Fruit fly (Drosophila melanogaster) whole organism, pupa: Measurements from ENCODE around the gene CG34330.

Experiments used
- CG10348 ChIP-seq: fragments of 200-800 bp; sonication (Bioruptor generic); IDR thresholded peaks from 2 replicates; pipeline ENCODE4 v1.3.6; 2022; ENCODE audit warnings: missing biosample characterization, missing genetic modification characterization
- CG12605 ChIP-seq: fragments of 200-800 bp; sonication (Bioruptor generic); IDR thresholded peaks from 2 replicates; pipeline ENCODE4 v1.3.6; 2022; ENCODE audit warnings: missing biosample characterization, missing genetic modification characterization
- CG13204 ChIP-seq: fragments of 200-800 bp; sonication (Bioruptor generic); optimal IDR thresholded peaks from 2 replicates; lab custom pipeline; 2018; ENCODE audit warnings: missing biosample characterization, mild to moderate bottlenecking, missing genetic modification characterization, moderate library complexity
- CG14655 ChIP-seq: fragments of 200-800 bp; sonication (Bioruptor generic); optimal IDR thresholded peaks from 3 replicates; lab custom pipeline; 2017; ENCODE audit warnings: mild to moderate bottlenecking, missing biosample characterization, missing genetic modification reagents, missing genetic modification characterization
- CG15710 ChIP-seq: fragments of 200-800 bp; sonication (Bioruptor generic); optimal IDR thresholded peaks from 2 replicates; lab custom pipeline; 2018; ENCODE audit warnings: missing biosample characterization, mild to moderate bottlenecking, missing genetic modification characterization, moderate library complexity
- CG17806 ChIP-seq: fragments of 200-800 bp; sonication (Bioruptor generic); optimal IDR thresholded peaks from 2 replicates; lab custom pipeline; 2018; ENCODE audit warnings: missing biosample characterization, mild to moderate bottlenecking, missing genetic modification characterization, moderate library complexity
- CG32121 ChIP-seq: fragments of 200-800 bp; sonication (Bioruptor generic); IDR thresholded peaks from 2 replicates; pipeline ENCODE4 v1.3.6; 2022; ENCODE audit warnings: missing biosample characterization, missing genetic modification characterization
- CG34367 ChIP-seq: fragments of 200-800 bp; sonication (Bioruptor generic); optimal IDR thresholded peaks from 2 replicates; lab custom pipeline; 2018; ENCODE audit warnings: missing biosample characterization, mild to moderate bottlenecking, missing genetic modification characterization
- CG4496 ChIP-seq: fragments of 200-800 bp; sonication (Bioruptor generic); IDR thresholded peaks from 3 replicates; pipeline ENCODE4 v1.3.6; 2022; ENCODE audit warnings: missing biosample characterization, missing genetic modification characterization
- CG8159 ChIP-seq: fragments of 200-800 bp; sonication (Bioruptor generic); optimal IDR thresholded peaks from 3 replicates; lab custom pipeline; 2018; ENCODE audit warnings: missing biosample characterization, mild to moderate bottlenecking, missing genetic modification characterization, moderate library complexity
- CG8301 ChIP-seq: fragments of 200-800 bp; sonication (Bioruptor generic); optimal IDR thresholded peaks from 2 replicates; lab custom pipeline; 2018; ENCODE audit warnings: missing biosample characterization, mild to moderate bottlenecking, missing genetic modification characterization
- CG9948 ChIP-seq: fragments of 200-800 bp; sonication (Bioruptor generic); optimal IDR thresholded peaks from 2 replicates; lab custom pipeline; 2018; ENCODE audit warnings: missing biosample characterization, mild to moderate bottlenecking, missing genetic modification characterization, moderate library complexity
- D1 ChIP-seq: fragments of 200-800 bp; sonication (Bioruptor generic); optimal IDR thresholded peaks from 2 replicates; lab custom pipeline; 2018; ENCODE audit warnings: missing biosample characterization, mild to moderate bottlenecking, missing genetic modification characterization, moderate library complexity
- EcR ChIP-seq: fragments of 200-800 bp; sonication (Bioruptor generic); optimal IDR thresholded peaks from 3 replicates; lab custom pipeline; 2019; ENCODE audit warnings: missing biosample characterization, missing genetic modification characterization, mild to moderate bottlenecking, moderate library complexity, missing genetic modification reagents
- Ets98B ChIP-seq: fragments of 200-800 bp; sonication (Bioruptor generic); IDR thresholded peaks from 2 replicates; pipeline ENCODE4 v1.3.6; 2022; ENCODE audit warnings: missing biosample characterization, missing genetic modification characterization
- Pif1A ChIP-seq: fragments of 200-800 bp; sonication (Bioruptor generic); optimal IDR thresholded peaks from 3 replicates; lab custom pipeline; 2016; ENCODE audit warnings: missing biosample characterization, missing genetic modification characterization
- Pif1B ChIP-seq: fragments of 200-800 bp; sonication (Bioruptor generic); optimal IDR thresholded peaks from 3 replicates; lab custom pipeline; 2016; ENCODE audit warnings: missing biosample characterization, missing genetic modification characterization
- Snoo ChIP-seq: fragments of 200-800 bp; sonication (Bioruptor generic); optimal IDR thresholded peaks from 3 replicates; lab custom pipeline; 2017; ENCODE audit warnings: missing biosample characterization, mild to moderate bottlenecking, missing genetic modification characterization, inconsistent platforms
- fd96Ca ChIP-seq: fragments of 200-800 bp; sonication (Bioruptor generic); IDR thresholded peaks from 3 replicates; pipeline ENCODE4 v1.3.6; 2022; ENCODE audit warnings: missing biosample characterization, missing genetic modification characterization
- gl ChIP-seq: fragments of 200-800 bp; sonication (Bioruptor generic); optimal IDR thresholded peaks from 2 replicates; lab custom pipeline; 2018; ENCODE audit warnings: missing biosample characterization, mild to moderate bottlenecking, missing genetic modification characterization
- rn ChIP-seq: fragments of 200-800 bp; sonication (Bioruptor generic); IDR thresholded peaks from 2 replicates; pipeline ENCODE4 v1.3.6; 2022; ENCODE audit warnings: missing biosample characterization, missing genetic modification characterization

CG34330 gene

dm6 chrX:19068873-19069272 is at the start of gene CG34330:
Gene CG34330 (minus strand): TSS chrX:19068973.
- TF ChIP-seq Ets98B (GFP tag; lab: Robert Waterston, UW) (no peak), EcR (GFP tag; lab: Kevin White, UChicago) (no peak)

dm6 chrX:19106842-19107557 is 38.2 kb upstream of the CG34330 start:
- TF ChIP-seq Pif1A (peak; percentile 9), CG14655 (GFP tag; lab: Kevin White, UChicago) (peak; percentile 70), CG10348 (GFP tag; lab: Robert Waterston, UW) (no peak), D1 (tag; lab: Kevin White, UChicago) (no peak), rn (peak; percentile 9; the same call in 1 of the 2 replicates), EcR (GFP tag; lab: Kevin White, UChicago) (no peak), CG17806 (tag; lab: Kevin White, UChicago) (no peak), gl (tag; lab: Kevin White, UChicago) (no peak), CG34367 (tag; lab: Kevin White, UChicago) (peak; percentile 15), CG8301 (tag; lab: Kevin White, UChicago) (peak; percentile 65), CG32121 (GFP tag; lab: Robert Waterston, UW) (no peak), CG15710 (tag; lab: Kevin White, UChicago) (peak; percentile 30), CG13204 (GFP tag; lab: Kevin White, UChicago) (no peak), CG12605 (no peak), CG9948 (tag; lab: Kevin White, UChicago) (peak; percentile 41), CG4496 (GFP tag; lab: Robert Waterston, UW) (no peak), Snoo (tag; lab: Kevin White, UChicago) (no peak), fd96Ca (GFP tag; lab: Robert Waterston, UW) (peak; percentile 50; the same call in 1 of the 3 replicates), CG8159 (peak; percentile 41), Pif1B (GFP tag; lab: Kevin White, UChicago) (no peak), Ets98B (GFP tag; lab: Robert Waterston, UW) (no peak)

dm6 chrX:19096179-19096578 is 27.4 kb upstream of the CG34330 start:
- TF ChIP-seq gl (tag; lab: Kevin White, UChicago) (no peak), EcR (GFP tag; lab: Kevin White, UChicago) (no peak), Snoo (tag; lab: Kevin White, UChicago) (no peak), Pif1A (no peak)
- TF ChIP-seq, all 21 proteins: peak for 0

- TF ChIP-seq Pif1A = no peak
- TF ChIP-seq CG4496 (GFP tag; lab: Robert Waterston, UW) = no peak
- no peak for TF ChIP-seq CG14655 (GFP tag; lab: Kevin White, UChicago)
- no peak for TF ChIP-seq Snoo (tag; lab: Kevin White, UChicago)
- TF ChIP-seq CG34367 (tag; lab: Kevin White, UChicago) = no peak
- TF ChIP-seq EcR (GFP tag; lab: Kevin White, UChicago) = no peak
- no peak for TF ChIP-seq rn
- no peak for TF ChIP-seq CG12605
- TF ChIP-seq CG8159 = no peak
- TF ChIP-seq CG17806 (tag; lab: Kevin White, UChicago) = no peak
- TF ChIP-seq, all 21 proteins: peak for 0
These were observed 14.4 kb upstream of the CG34330 start, which contains the start of gene CG7423 for dm6 chrX:19083190-19083589. Gene CG7423 (minus strand): TSS chrX:19083290.

- TF ChIP-seq CG9948 (tag; lab: Kevin White, UChicago) = no peak
- no peak for TF ChIP-seq CG32121 (GFP tag; lab: Robert Waterston, UW)
- no peak for TF ChIP-seq CG13204 (GFP tag; lab: Kevin White, UChicago)
- no peak for TF ChIP-seq rn
- TF ChIP-seq fd96Ca (GFP tag; lab: Robert Waterston, UW) = no peak
- no peak for TF ChIP-seq Snoo (tag; lab: Kevin White, UChicago)
- TF ChIP-seq CG8159 = no peak
- TF ChIP-seq Ets98B (GFP tag; lab: Robert Waterston, UW) = no peak
- no peak for TF ChIP-seq CG8301 (tag; lab: Kevin White, UChicago)
- no peak for TF ChIP-seq EcR (GFP tag; lab: Kevin White, UChicago)
- no peak for TF ChIP-seq CG34367 (tag; lab: Kevin White, UChicago)
- no peak for TF ChIP-seq Pif1B (GFP tag; lab: Kevin White, UChicago)
- no peak for TF ChIP-seq Pif1A
- no peak for TF ChIP-seq CG12605
- TF ChIP-seq CG10348 (GFP tag; lab: Robert Waterston, UW) = no peak
- no peak for TF ChIP-seq D1 (tag; lab: Kevin White, UChicago)
- TF ChIP-seq, all 21 proteins: peak for 0
These were observed 12.6 kb upstream of the CG34330 start, which contains the start of gene CG14191 for dm6 chrX:19081365-19081764. Gene CG14191 (plus strand): TSS chrX:19081665.

DNA sequence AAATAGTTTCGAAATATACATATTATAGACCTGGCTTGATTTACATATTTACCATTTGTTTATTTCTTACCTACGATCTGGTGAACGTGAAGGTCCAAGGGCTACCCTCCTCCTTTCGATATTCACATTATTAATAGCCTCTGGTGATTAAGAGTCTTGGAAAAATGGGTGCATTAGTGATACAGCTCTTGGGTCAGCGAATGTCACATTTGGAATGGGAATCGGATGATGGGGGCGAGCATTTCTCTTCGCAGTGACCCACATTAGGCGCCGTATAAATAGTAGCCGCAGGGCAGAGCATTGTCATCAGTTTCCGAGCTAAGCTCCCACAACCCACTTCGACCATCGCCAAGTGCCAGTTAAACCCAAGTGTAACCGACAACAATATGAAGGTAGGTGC is 8.6 kb upstream of the CG34330 start, which contains the start of gene CG7406:
Gene CG7406, plus strand, starts transcription at position 301 of the 400 bp plus-strand sequence.
- no peak for TF ChIP-seq CG12605
- no peak for TF ChIP-seq gl (tag; lab: Kevin White, UChicago)
- TF ChIP-seq CG14655 (GFP tag; lab: Kevin White, UChicago) = no peak
